Worm (Caenorhabditis elegans) whole organism, L4 larva: ENCODE results near the gene K08F4.12.

Source experiments
- ZK546.5 ChIP-seq, 2 experiments: sonication (generic microtip); optimal IDR thresholded peaks; 2 replicates each; lab custom pipeline; 2017; ENCODE audit warnings: missing biosample characterization in 2 of 2, missing genetic modification characterization in 2 of 2
- aly-2 ChIP-seq: sonication (generic microtip); optimal IDR thresholded peaks from 2 replicates; lab custom pipeline; 2018; ENCODE audit warnings: missing biosample characterization, missing genetic modification characterization
- hlh-11 ChIP-seq: fragments of 200-800 bp; sonication (Bioruptor generic); optimal IDR thresholded peaks from 2 replicates; lab custom pipeline; 2018; ENCODE audit warnings: mild to moderate bottlenecking, missing genetic modification characterization, missing compliant biosample characterization
- lin-13 ChIP-seq: fragments of 150-350 bp; optimal IDR thresholded peaks from 2 replicates; lab custom pipeline; 2014; ENCODE audit warnings: missing biosample characterization, missing genetic modification reagents, missing genetic modification characterization
- lsy-2 ChIP-seq, 2 experiments: fragments of 150-350 bp in 1 of 2; sonication (generic microtip) in 1 of 2; optimal IDR thresholded peaks; 2 replicates each; lab custom pipeline; 2014 to 2017; ENCODE audit warnings: missing biosample characterization in 2 of 2, missing genetic modification characterization in 2 of 2
- madf-5 ChIP-seq, 2 experiments: fragments of 200-800 bp; sonication (Bioruptor generic); IDR thresholded peaks; 2 replicates each; pipeline ENCODE4 v1.3.6; 2022; ENCODE audit warnings: missing compliant biosample characterization in 2 of 2, missing genetic modification characterization in 2 of 2
- nhr-10 ChIP-seq: fragments of 150-350 bp; optimal IDR thresholded peaks from 2 replicates; lab custom pipeline; 2014; ENCODE audit warnings: missing biosample characterization, missing genetic modification characterization
- nhr-237 ChIP-seq: sonication (generic microtip); optimal IDR thresholded peaks from 2 replicates; lab custom pipeline; 2017; ENCODE audit warnings: missing biosample characterization, missing genetic modification characterization
- nhr-77 ChIP-seq: fragments of 150-350 bp; optimal IDR thresholded peaks from 2 replicates; lab custom pipeline; 2014; ENCODE audit warnings: missing biosample characterization, missing genetic modification characterization
- skn-1 ChIP-seq: fragments of 150-350 bp; optimal IDR thresholded peaks from 2 replicates; lab custom pipeline; 2014; ENCODE audit warnings: missing biosample characterization, missing genetic modification characterization
- snpc-1.2 ChIP-seq: fragments of 200-800 bp; sonication (Bioruptor generic); IDR thresholded peaks from 2 replicates; pipeline ENCODE4 v1.3.6; 2022; ENCODE audit warnings: missing genetic modification reagents, missing genetic modification characterization, missing compliant biosample characterization
- unc-39 ChIP-seq: sonication (generic microtip); optimal IDR thresholded peaks from 2 replicates; lab custom pipeline; 2017; ENCODE audit warnings: missing biosample characterization, missing genetic modification characterization

- TF ChIP-seq lin-13 (GFP tag; lab: Kevin White, UChicago) (no peak), hlh-11 (tag; lab: Kevin White, UChicago) (no peak), skn-1 (tag; lab: Kevin White, UChicago) (no peak), madf-5 (GFP tag; IDR thresholded peaks at IDR 0.05; lab: Robert Waterston, UW) (no peak), nhr-77 (no peak), nhr-237 (tag; lab: Kevin White, UChicago) (no peak), snpc-1.2 (no peak), nhr-10 (tag; lab: Kevin White, UChicago) (no peak), aly-2 (tag; lab: Kevin White, UChicago) (no peak), unc-39 (no peak), ZK546.5 (tag; optimal IDR thresholded peaks at IDR 0.05; lab: Kevin White, UChicago) (no peak), lsy-2 (tag; optimal IDR thresholded peaks at IDR 0.05; lab: Kevin White, UChicago) (no peak)
Observed at ce11 chrIV:10112570-10112969, 25.3 kb upstream of the K08F4.12 start, which contains the start of gene nsph-3.2.
